Worm (Caenorhabditis elegans): Measurements from ENCODE around the gene F22B5.4.

DNA sequence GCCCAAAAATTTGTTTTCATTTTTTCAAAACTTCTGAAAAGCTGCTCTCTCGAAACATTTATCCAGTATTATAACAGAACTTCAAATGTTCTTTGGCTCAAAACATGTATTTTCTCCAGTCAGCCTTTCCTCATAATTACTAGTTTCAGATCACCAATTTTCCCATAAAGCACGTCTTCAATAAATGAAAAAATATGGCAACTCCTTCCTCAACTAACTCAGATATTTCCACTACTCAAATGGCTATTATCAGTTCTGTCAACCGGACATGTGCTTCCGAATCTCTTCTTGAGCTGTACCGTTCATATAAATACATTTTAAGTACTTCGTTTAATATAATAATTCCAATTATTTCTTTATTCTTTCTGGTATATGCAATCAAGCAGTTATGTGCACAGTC is 42.0 kb upstream of the F22B5.4 start, which contains the start of gene sra-13:
- TF ChIP-seq lsy-2 (tag; optimal IDR thresholded peaks at IDR 0.05): no peak
- TF ChIP-seq hlh-4 (tag; optimal IDR thresholded peaks at IDR 0.05): no peak
- TF ChIP-seq nhr-11 (tag; optimal IDR thresholded peaks at IDR 0.05): no peak
- TF ChIP-seq lir-3 (tag; optimal IDR thresholded peaks at IDR 0.05; ENCODE audit: poor library complexity): no peak
- TF ChIP-seq nhr-77 (tag; optimal IDR thresholded peaks at IDR 0.05): no peak

Measured in whole organism, L1 larva.